Worm (Caenorhabditis elegans): Measurements from ENCODE around the gene F40G9.7.

DNA sequence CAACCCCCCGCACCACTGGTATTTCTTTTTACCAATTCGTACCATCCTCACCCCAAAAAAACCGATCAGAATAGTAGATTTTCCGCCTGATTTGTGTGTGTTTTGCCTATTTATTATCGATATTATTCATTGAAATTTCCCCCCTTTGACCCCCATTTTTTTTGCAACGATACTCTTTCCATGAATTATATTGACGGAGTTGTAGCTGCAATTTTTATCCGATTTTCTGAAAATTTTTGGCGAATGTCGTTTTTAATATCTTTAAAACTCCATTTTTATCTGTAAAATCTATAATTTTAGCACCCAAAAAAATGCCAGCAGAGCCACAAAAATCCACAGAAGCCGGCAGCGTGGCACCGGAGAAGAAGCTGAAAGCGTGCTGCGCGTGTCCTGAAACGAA lies 25.2 kb downstream of the F40G9.7 start, which contains the start of gene cox-17:
- TF ChIP-seq ahr-1 (tag; optimal IDR thresholded peaks at IDR 0.05) (no peak), hlh-6 (tag; optimal IDR thresholded peaks at IDR 0.05) (no peak), pha-4 (tag; optimal IDR thresholded peaks at IDR 0.05) (no peak), Y22D7AL.16 (tag; optimal IDR thresholded peaks at IDR 0.05) (no peak), sox-4 (tag; optimal IDR thresholded peaks at IDR 0.05) (no peak), sdc-2 (tag; optimal IDR thresholded peaks at IDR 0.05) (no peak), ceh-34 (tag; optimal IDR thresholded peaks at IDR 0.05) (no peak), ceh-14 (tag; optimal IDR thresholded peaks at IDR 0.05) (no peak), ztf-16 (tag; optimal IDR thresholded peaks at IDR 0.05) (no peak), ttx-3 (tag; optimal IDR thresholded peaks at IDR 0.05) (no peak), unc-42 (tag; optimal IDR thresholded peaks at IDR 0.05) (no peak)
